Fruit fly (Drosophila melanogaster) whole organism, adult: ENCODE results near the gene Aef1.

Experiments used
- Crg-1 ChIP-seq: fragments of 200-800 bp; sonication (Bioruptor generic); optimal IDR thresholded peaks from 2 replicates; lab custom pipeline; 2016; ENCODE audit warnings: missing biosample characterization, missing genetic modification characterization
- kay ChIP-seq: fragments of 200-800 bp; sonication (Bioruptor generic); peaks from one replicate; lab custom pipeline; 2016; ENCODE audit warnings: missing biosample characterization, missing genetic modification characterization, borderline replicate concordance
- ovo ChIP-seq: fragments of 200-800 bp; sonication (Bioruptor generic); optimal IDR thresholded peaks from 2 replicates; lab custom pipeline; 2016; ENCODE audit warnings: missing biosample characterization, missing genetic modification characterization

DNA sequence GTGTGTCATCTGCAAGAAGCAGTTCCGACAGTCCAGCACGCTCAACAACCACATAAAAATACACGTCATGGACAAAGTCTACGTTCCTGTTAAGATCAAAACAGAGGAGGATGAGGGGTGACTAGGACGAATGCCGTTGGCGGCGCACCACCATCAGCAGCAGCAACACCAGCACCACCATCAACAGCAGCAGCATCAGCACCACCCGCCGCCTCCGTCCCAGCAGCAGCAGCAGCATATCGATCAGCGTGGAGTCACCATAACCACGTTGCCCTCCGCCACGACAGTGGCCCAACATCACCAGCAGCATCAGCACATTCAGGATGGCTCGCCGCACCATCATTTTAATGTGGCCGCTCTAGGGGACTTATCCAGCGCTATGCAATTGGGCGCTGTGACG lies 2.9 kb downstream of the Aef1 start:
- no peak for TF ChIP-seq kay (GFP tag; lab: Kevin White, UChicago)
- no peak for TF ChIP-seq ovo (GFP tag; lab: Kevin White, UChicago)
- TF ChIP-seq Crg-1 (GFP tag; lab: Kevin White, UChicago): no peak
